Worm (Caenorhabditis elegans) whole organism, L4 larva: Measurements from ENCODE around the gene eef-1G.

ENCODE experiments used
- Y48G9A.11 ChIP-seq: fragments of 200-800 bp; sonication (Bioruptor generic); IDR thresholded peaks from 2 replicates; pipeline ENCODE4 v1.3.6; 2022; ENCODE audit warnings: missing genetic modification reagents, missing genetic modification characterization, missing compliant biosample characterization
- fkh-10 ChIP-seq: fragments of 150-350 bp; optimal IDR thresholded peaks from 2 replicates; lab custom pipeline; 2014; ENCODE audit warnings: missing biosample characterization, missing genetic modification reagents, missing genetic modification characterization
- hlh-11 ChIP-seq: fragments of 200-800 bp; sonication (Bioruptor generic); optimal IDR thresholded peaks from 2 replicates; lab custom pipeline; 2018; ENCODE audit warnings: mild to moderate bottlenecking, missing genetic modification characterization, missing compliant biosample characterization
- hmg-1.1 ChIP-seq: fragments of 200-800 bp; sonication (Bioruptor generic); IDR thresholded peaks from 2 replicates; pipeline ENCODE4 v1.3.6; 2022; ENCODE audit warnings: missing genetic modification reagents, missing genetic modification characterization, missing compliant biosample characterization
- nhr-11 ChIP-seq: fragments of 150-350 bp; optimal IDR thresholded peaks from 2 replicates; lab custom pipeline; 2014; ENCODE audit warnings: missing biosample characterization, missing genetic modification characterization
- nhr-25 ChIP-seq: sonication (generic microtip); optimal IDR thresholded peaks from 2 replicates; lab custom pipeline; 2017; ENCODE audit warnings: missing genetic modification characterization, mild to moderate bottlenecking, missing compliant biosample characterization, antibody characterized with exemption, moderate library complexity, borderline replicate concordance; ENCODE audit not compliant: insufficient read depth
- nhr-28 ChIP-seq: fragments of 150-350 bp; optimal IDR thresholded peaks from 2 replicates; lab custom pipeline; 2014; ENCODE audit warnings: missing biosample characterization, missing genetic modification characterization
- nhr-6 ChIP-seq: fragments of 150-350 bp; optimal IDR thresholded peaks from 2 replicates; lab custom pipeline; 2014; ENCODE audit warnings: missing biosample characterization, missing genetic modification characterization
- nhr-76 ChIP-seq: fragments of 150-350 bp; optimal IDR thresholded peaks from 2 replicates; lab custom pipeline; 2014; ENCODE audit warnings: missing biosample characterization, missing genetic modification characterization
- rbr-2 ChIP-seq: sonication (generic microtip); optimal IDR thresholded peaks from 2 replicates; lab custom pipeline; 2016; ENCODE audit warnings: missing genotype, missing genetic modification characterization, missing compliant biosample characterization
- ztf-7 ChIP-seq: fragments of 150-350 bp; optimal IDR thresholded peaks from 2 replicates; lab custom pipeline; 2014; ENCODE audit warnings: missing biosample characterization, missing genetic modification characterization

ce11 chrV:10936681-10937080 lies 28.8 kb upstream of the eef-1G start, which contains the start of gene F17C11.12:
- TF ChIP-seq nhr-6 (tag; lab: Kevin White, UChicago) (no peak), fkh-10 (GFP tag; lab: Kevin White, UChicago) (no peak), rbr-2 (tag; lab: Kevin White, UChicago) (no peak), ztf-7 (tag; lab: Kevin White, UChicago) (no peak), nhr-76 (tag; lab: Kevin White, UChicago) (no peak), hmg-1.1 (GFP tag; lab: Robert Waterston, UW) (no peak), nhr-11 (no peak), hlh-11 (tag; lab: Kevin White, UChicago) (peak; percentile 42), Y48G9A.11 (GFP tag; lab: Robert Waterston, UW) (no peak), nhr-25 (tag; lab: Kevin White, UChicago) (no peak), nhr-28 (tag; lab: Kevin White, UChicago) (peak; percentile 84)
